Fruit fly (Drosophila melanogaster): ENCODE data around the gene CG32694.
A peak's percentile ranks its signal among the peaks of the same experiment; 100 is the strongest.

Gene CG32694

dm6 chrX:10009794-10010614 is 20.5 kb downstream of the CG32694 start, which contains the start of gene Dna2 (continued):
- TF ChIP-seq Gug (GFP tag; IDR thresholded peaks at IDR 0.05) = 0 out of 4 replicates have a peak, but pooled peaks have one; percentile 26
- TF ChIP-seq Hr3 (GFP tag; optimal IDR thresholded peaks at IDR 0.05) = peak; percentile 23
- TF ChIP-seq wdn (GFP tag; IDR thresholded peaks at IDR 0.05) = no peak
- TF ChIP-seq sqz (GFP tag; optimal IDR thresholded peaks at IDR 0.05) = no peak
- TF ChIP-seq Hsf (GFP tag; optimal IDR thresholded peaks at IDR 0.05) = peak; percentile 1
- TF ChIP-seq ash1 (GFP tag; optimal IDR thresholded peaks at IDR 0.05) = no peak
- TF ChIP-seq CG9727 (GFP tag; optimal IDR thresholded peaks at IDR 0.05) = no peak
- no peak for TF ChIP-seq BtbVII (GFP tag; optimal IDR thresholded peaks at IDR 0.05)
- TF ChIP-seq CG31441 (GFP tag; IDR thresholded peaks at IDR 0.05) = 0 out of 2 replicates have a peak, but pooled peaks have one; percentile 22
- no peak for TF ChIP-seq CG13287 (GFP tag; IDR thresholded peaks at IDR 0.05; ENCODE audit: partially characterized antibody)
- TF ChIP-seq trem (tag; optimal IDR thresholded peaks at IDR 0.05) = peak; percentile 21
- no peak for TF ChIP-seq trh (GFP tag; optimal IDR thresholded peaks at IDR 0.05)
- TF ChIP-seq Dip2 (GFP tag; IDR thresholded peaks at IDR 0.05) = peak; percentile 92
- TF ChIP-seq hth (optimal IDR thresholded peaks at IDR 0.05) = no peak
- TF ChIP-seq CG7928 (GFP tag; optimal IDR thresholded peaks at IDR 0.05) = no peak
- TF ChIP-seq Dll (GFP tag; IDR thresholded peaks at IDR 0.05; ENCODE audit: partially characterized antibody) = no peak
- TF ChIP-seq CG12659 (GFP tag; optimal IDR thresholded peaks at IDR 0.05) = no peak
- no peak for TF ChIP-seq cg (GFP tag; optimal IDR thresholded peaks at IDR 0.05)
- TF ChIP-seq CG31224 (GFP tag; IDR thresholded peaks at IDR 0.05) = no peak
- TF ChIP-seq CG3838 (GFP tag; optimal IDR thresholded peaks at IDR 0.05) = no peak
- no peak for TF ChIP-seq CG4360 (GFP tag; IDR thresholded peaks at IDR 0.05)
- no peak for TF ChIP-seq CG34422 (GFP tag; IDR thresholded peaks at IDR 0.05)
- no peak for TF ChIP-seq run (tag; optimal IDR thresholded peaks at IDR 0.05)
- no peak for TF ChIP-seq D19B (GFP tag; optimal IDR thresholded peaks at IDR 0.05)
- no peak for TF ChIP-seq CG11398 (GFP tag; optimal IDR thresholded peaks at IDR 0.05)
- no peak for TF ChIP-seq Fer3 (tag; optimal IDR thresholded peaks at IDR 0.05)
- no peak for TF ChIP-seq kah (GFP tag; optimal IDR thresholded peaks at IDR 0.05)
- no peak for TF ChIP-seq Hr51 (GFP tag; optimal IDR thresholded peaks at IDR 0.05)
- peak; percentile 24 for TF ChIP-seq CG1602 (GFP tag; optimal IDR thresholded peaks at IDR 0.05)
- no peak for TF ChIP-seq HLH54F (GFP tag; optimal IDR thresholded peaks at IDR 0.05)
- TF ChIP-seq phol (tag; optimal IDR thresholded peaks at IDR 0.05) = peak; percentile 36
- TF ChIP-seq CG7556 (GFP tag; optimal IDR thresholded peaks at IDR 0.05) = no peak
- no peak for TF ChIP-seq CG11093 (GFP tag; IDR thresholded peaks at IDR 0.05)
- TF ChIP-seq CG14050 (GFP tag; IDR thresholded peaks at IDR 0.05) = no peak
- peak; percentile 56; the same call in 1 of the 2 replicates for TF ChIP-seq CG32532 (GFP tag; IDR thresholded peaks at IDR 0.05)
- no peak for TF ChIP-seq zen2 (GFP tag; IDR thresholded peaks at IDR 0.05; ENCODE audit: partially characterized antibody)
- no peak for TF ChIP-seq CG1529 (GFP tag; optimal IDR thresholded peaks at IDR 0.05)
- TF ChIP-seq da (GFP tag; optimal IDR thresholded peaks at IDR 0.05) = no peak
- peak; percentile 42 for TF ChIP-seq CG33557 (GFP tag; optimal IDR thresholded peaks at IDR 0.05)
- peak; percentile 95 for TF ChIP-seq CTCF (GFP tag; optimal IDR thresholded peaks at IDR 0.05)
- TF ChIP-seq CG15514 (GFP tag; optimal IDR thresholded peaks at IDR 0.05) = peak; percentile 9
- peak; percentile 62 for TF ChIP-seq gfzf (GFP tag; optimal IDR thresholded peaks at IDR 0.05)
- TF ChIP-seq HLHmδ (GFP tag; optimal IDR thresholded peaks at IDR 0.05) = no peak
- TF ChIP-seq ara (GFP tag; IDR thresholded peaks at IDR 0.05) = no peak
- no peak for TF ChIP-seq pum (GFP tag; optimal IDR thresholded peaks at IDR 0.05)
- TF ChIP-seq lmd (GFP tag; IDR thresholded peaks at IDR 0.05) = no peak; the same call in 1 of the 2 replicates
- no peak for TF ChIP-seq nom (GFP tag; optimal IDR thresholded peaks at IDR 0.05)
- TF ChIP-seq Jarid2 (GFP tag; optimal IDR thresholded peaks at IDR 0.05) = no peak
- 0 out of 3 replicates have a peak, but pooled peaks have one; percentile 33 for TF ChIP-seq Dbx (GFP tag; IDR thresholded peaks at IDR 0.05)
- TF ChIP-seq otp (GFP tag; IDR thresholded peaks at IDR 0.05) = no peak
